Fruit fly (Drosophila melanogaster) Kc167 (cell line): ENCODE data around the gene CG13050.

ENCODE experiments used
- Sin3A ChIP-seq: fragments of >200 bp; optimal IDR thresholded peaks from 2 replicates; lab custom pipeline; 2018; ENCODE audit warnings: missing external identifiers
- h ChIP-seq: fragments of >200 bp; optimal IDR thresholded peaks from 3 replicates; lab custom pipeline; 2018; ENCODE audit warnings: missing external identifiers
- insv ChIP-seq: fragments of >200 bp; optimal IDR thresholded peaks from 3 replicates; lab custom pipeline; 2018; ENCODE audit warnings: missing external identifiers

DNA sequence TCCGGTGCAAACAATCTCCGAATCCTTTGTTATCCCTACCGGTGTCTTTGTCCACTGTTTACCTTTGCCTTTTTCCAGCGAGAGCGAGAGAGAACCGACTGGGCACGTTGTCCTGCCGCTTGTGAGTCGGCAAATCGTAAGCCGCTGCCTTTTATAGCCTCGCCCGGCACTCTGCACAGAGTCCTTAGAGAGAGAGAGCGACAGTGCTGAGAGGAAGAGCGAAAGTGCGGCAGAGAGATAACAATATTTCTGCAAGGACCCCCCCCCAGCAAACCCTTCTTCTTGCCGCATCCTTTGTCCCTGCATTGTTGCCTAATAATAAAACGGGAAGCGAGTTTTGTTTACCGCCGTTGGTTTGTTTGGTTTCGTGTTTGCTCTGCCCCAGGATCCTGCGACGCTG is 26.8 kb downstream of the CG13050 start, which contains the start of gene CG13055:
- no peak for TF ChIP-seq Sin3A
- TF ChIP-seq h (lab: Kevin White, UChicago): no peak
- no peak for TF ChIP-seq insv (lab: Kevin White, UChicago)
